Fruit fly (Drosophila melanogaster) S2 (cell line): ENCODE data around the gene CG14322.

Experiments
- CG8478 ChIP-seq: fragments of >200 bp; optimal IDR thresholded peaks from 2 replicates; lab custom pipeline; 2018
- CTCF ChIP-seq, 2 experiments: fragments of >200 bp; optimal IDR thresholded peaks; 2 replicates each; lab custom pipeline; 2018

DNA sequence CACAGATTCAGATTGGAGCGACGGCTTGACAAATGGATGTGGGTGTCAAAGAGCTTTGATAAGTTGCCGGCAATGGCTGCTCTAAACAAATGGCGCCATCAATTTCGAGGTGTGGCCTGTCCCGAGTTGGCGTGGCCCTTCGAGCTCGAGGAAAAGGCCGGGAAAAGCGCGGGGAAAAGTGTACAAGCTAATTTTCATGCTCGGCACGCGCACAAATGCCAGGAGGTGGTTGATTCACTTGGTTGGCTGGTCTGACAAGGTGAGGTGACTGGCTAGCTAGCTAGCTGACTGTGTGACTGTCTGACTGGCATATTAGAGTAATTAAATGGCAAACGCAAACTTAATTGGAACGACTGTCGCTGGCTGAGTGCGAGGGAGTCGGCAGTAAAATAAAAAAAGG is 45.6 kb upstream of the CG14322 start:
- TF ChIP-seq CG8478 (lab: Kevin White, UChicago): no peak
- no peak for TF ChIP-seq CTCF (optimal IDR thresholded peaks at IDR 0.05; lab: Kevin White, UChicago)
